Fruit fly (Drosophila melanogaster) whole organism, embryonic: ENCODE measurements around the gene CG10089.

Experiments used
- Adf1 ChIP-seq: fragments of 200-800 bp; sonication (Bioruptor generic); IDR thresholded peaks from 2 replicates; pipeline ENCODE4 v1.3.6; 2022; ENCODE audit warnings: missing biosample characterization, missing genetic modification characterization
- Bdp1 ChIP-seq: fragments of 200-800 bp; sonication (Bioruptor generic); optimal IDR thresholded peaks from 3 replicates; lab custom pipeline; 2016; ENCODE audit warnings: missing biosample characterization, missing genetic modification characterization
- CG1024 ChIP-seq: fragments of 200-800 bp; sonication (Bioruptor generic); IDR thresholded peaks from 2 replicates; pipeline ENCODE4 v1.3.6; 2022; ENCODE audit warnings: missing biosample characterization, missing genetic modification characterization
- CG10543 ChIP-seq: fragments of 200-800 bp; sonication (Bioruptor generic); optimal IDR thresholded peaks from 3 replicates; lab custom pipeline; 2017; ENCODE audit warnings: missing biosample characterization, mild to moderate bottlenecking, missing genetic modification characterization, moderate library complexity
- CG10565 ChIP-seq: fragments of 200-800 bp; sonication (Bioruptor generic); optimal IDR thresholded peaks from 3 replicates; lab custom pipeline; 2016; ENCODE audit warnings: missing biosample characterization, mild to moderate bottlenecking, missing genetic modification characterization
- CG11504 ChIP-seq: fragments of 200-800 bp; sonication (Bioruptor generic); optimal IDR thresholded peaks from 3 replicates; lab custom pipeline; 2019; ENCODE audit warnings: missing biosample characterization, mild to moderate bottlenecking, missing genetic modification characterization, moderate library complexity
- CG12104 ChIP-seq: fragments of 200-800 bp; sonication (Bioruptor generic); optimal IDR thresholded peaks from 3 replicates; lab custom pipeline; 2016; ENCODE audit warnings: missing biosample characterization, missing genetic modification characterization
- CG12659 ChIP-seq: fragments of 200-800 bp; sonication (Bioruptor generic); optimal IDR thresholded peaks from 3 replicates; lab custom pipeline; 2017; ENCODE audit warnings: mild to moderate bottlenecking, missing biosample characterization, missing genetic modification reagents, missing genetic modification characterization
- CG13624 ChIP-seq: fragments of 200-800 bp; sonication (Bioruptor generic); optimal IDR thresholded peaks from 2 replicates; lab custom pipeline; 2016; ENCODE audit warnings: missing biosample characterization, missing genetic modification characterization
- CG2116 ChIP-seq: fragments of 200-800 bp; sonication (Bioruptor generic); optimal IDR thresholded peaks from 3 replicates; lab custom pipeline; 2018; ENCODE audit warnings: missing biosample characterization, mild to moderate bottlenecking, missing genetic modification characterization
- CG30403 ChIP-seq: fragments of 200-800 bp; sonication (Bioruptor generic); optimal IDR thresholded peaks from 3 replicates; lab custom pipeline; 2016; ENCODE audit warnings: missing biosample characterization, missing genetic modification characterization
- CG4404 ChIP-seq: fragments of 200-800 bp; sonication (Bioruptor generic); IDR thresholded peaks from 2 replicates; pipeline ENCODE4 v1.3.6; 2022; ENCODE audit warnings: missing biosample characterization, missing genetic modification characterization
- CG5180 ChIP-seq: fragments of 200-800 bp; sonication (Bioruptor generic); optimal IDR thresholded peaks from 3 replicates; lab custom pipeline; 2017; ENCODE audit warnings: missing biosample characterization, missing genetic modification characterization, mild to moderate bottlenecking, moderate library complexity, missing genetic modification reagents
- CG8290 ChIP-seq, 3 experiments: fragments of 200-800 bp; sonication (Bioruptor generic); optimal IDR thresholded peaks; 2 replicates each; lab custom pipeline; 2016 to 2019; ENCODE audit warnings: missing biosample characterization in 3 of 3, missing genetic modification characterization in 3 of 3, mild to moderate bottlenecking in 2 of 3, moderate library complexity in 1 of 3
- CG9817 ChIP-seq: fragments of 200-800 bp; sonication (Bioruptor generic); optimal IDR thresholded peaks from 2 replicates; lab custom pipeline; 2018; ENCODE audit warnings: missing biosample characterization, mild to moderate bottlenecking, missing genetic modification characterization, moderate library complexity
- CG9932 ChIP-seq: fragments of 200-800 bp; sonication (Bioruptor generic); IDR thresholded peaks from 2 replicates; pipeline ENCODE4 v1.3.6; 2022; ENCODE audit warnings: missing biosample characterization, missing genetic modification characterization
- CkIIα-i1 ChIP-seq: fragments of 200-800 bp; sonication (Bioruptor generic); IDR thresholded peaks from 2 replicates; pipeline ENCODE4 v1.3.6; 2022; ENCODE audit warnings: missing biosample characterization, missing genetic modification characterization
- Dbx ChIP-seq: fragments of 200-800 bp; sonication (Bioruptor generic); IDR thresholded peaks from 3 replicates; pipeline ENCODE4 v1.3.6; 2022; ENCODE audit warnings: missing biosample characterization, missing genetic modification characterization
- ERR ChIP-seq: fragments of 200-800 bp; sonication (Bioruptor generic); optimal IDR thresholded peaks from 2 replicates; lab custom pipeline; 2016; ENCODE audit warnings: missing biosample characterization, missing genetic modification characterization
- Ets97D ChIP-seq: fragments of 200-800 bp; sonication (Bioruptor generic); optimal IDR thresholded peaks from 3 replicates; lab custom pipeline; 2016; ENCODE audit warnings: missing biosample characterization, missing genetic modification characterization
- Gug ChIP-seq: fragments of 200-800 bp; sonication (Bioruptor generic); IDR thresholded peaks from 4 replicates; pipeline ENCODE4 v1.3.6; 2022; ENCODE audit warnings: missing biosample characterization, missing genetic modification characterization
- Hr3 ChIP-seq: fragments of 200-800 bp; sonication (Bioruptor generic); optimal IDR thresholded peaks from 3 replicates; lab custom pipeline; 2016; ENCODE audit warnings: missing biosample characterization, missing genetic modification characterization
- Meics ChIP-seq: fragments of 200-800 bp; sonication (Bioruptor generic); optimal IDR thresholded peaks from 2 replicates; lab custom pipeline; 2017; ENCODE audit warnings: missing biosample characterization, mild to moderate bottlenecking, missing genetic modification characterization
- NC2β ChIP-seq: fragments of 200-800 bp; sonication (Bioruptor generic); optimal IDR thresholded peaks from 2 replicates; lab custom pipeline; 2016; ENCODE audit warnings: missing biosample characterization, missing genetic modification characterization
- Sry-β ChIP-seq: fragments of 200-800 bp; sonication (Bioruptor generic); optimal IDR thresholded peaks from 2 replicates; lab custom pipeline; 2018; ENCODE audit warnings: missing biosample characterization, mild to moderate bottlenecking, missing genetic modification characterization, moderate library complexity
- TFAM ChIP-seq: fragments of 200-800 bp; sonication (Bioruptor generic); optimal IDR thresholded peaks from 2 replicates; lab custom pipeline; 2017; ENCODE audit warnings: missing biosample characterization, missing genetic modification characterization, inconsistent platforms
- Taf1 ChIP-seq: fragments of 200-800 bp; sonication (Bioruptor generic); IDR thresholded peaks from 2 replicates; pipeline ENCODE4 v1.3.6; 2022; ENCODE audit warnings: missing biosample characterization, missing genetic modification characterization
- al ChIP-seq: fragments of 200-800 bp; sonication (Bioruptor generic); IDR thresholded peaks from 2 replicates; pipeline ENCODE4 v1.3.6; 2022; ENCODE audit warnings: missing biosample characterization, missing genetic modification characterization
- cato ChIP-seq: fragments of 200-800 bp; sonication (Bioruptor generic); optimal IDR thresholded peaks from 2 replicates; lab custom pipeline; 2016; ENCODE audit warnings: missing biosample characterization, missing genetic modification characterization, borderline replicate concordance
- danr ChIP-seq: fragments of 200-800 bp; sonication (Bioruptor generic); IDR thresholded peaks from 2 replicates; pipeline ENCODE4 v1.3.6; 2022; ENCODE audit warnings: missing biosample characterization, missing genetic modification characterization
- ftz-f1 ChIP-seq: fragments of 200-800 bp; sonication (Bioruptor generic); optimal IDR thresholded peaks from 2 replicates; lab custom pipeline; 2016; ENCODE audit warnings: missing biosample characterization, missing genetic modification characterization
- gem ChIP-seq: fragments of 200-800 bp; sonication (Bioruptor generic); optimal IDR thresholded peaks from 2 replicates; lab custom pipeline; 2019; ENCODE audit warnings: missing biosample characterization, mild to moderate bottlenecking, missing genetic modification characterization, moderate library complexity
- grau ChIP-seq: fragments of 200-800 bp; optimal IDR thresholded peaks from 3 replicates; lab custom pipeline; 2019; ENCODE audit warnings: missing biosample characterization, mild to moderate bottlenecking, missing genetic modification characterization, moderate library complexity
- inv ChIP-seq: fragments of 200-800 bp; sonication (Bioruptor generic); IDR thresholded peaks from 2 replicates; pipeline ENCODE4 v1.3.6; 2022; ENCODE audit warnings: missing biosample characterization, missing genetic modification characterization; ENCODE audit not compliant: partially characterized antibody
- ken ChIP-seq: fragments of 200-800 bp; sonication (Bioruptor generic); IDR thresholded peaks from 3 replicates; pipeline ENCODE4 v1.3.6; 2022; ENCODE audit warnings: missing biosample characterization, missing genetic modification characterization
- mam ChIP-seq: fragments of 200-800 bp; sonication (Bioruptor generic); optimal IDR thresholded peaks from 3 replicates; lab custom pipeline; 2016; ENCODE audit warnings: missing biosample characterization, missing genetic modification characterization
- mld ChIP-seq: fragments of 200-800 bp; sonication (Bioruptor generic); IDR thresholded peaks from 3 replicates; pipeline ENCODE4 v1.3.6; 2022; ENCODE audit warnings: missing biosample characterization, missing genetic modification characterization; ENCODE audit not compliant: partially characterized antibody
- nerfin-2 ChIP-seq: fragments of 200-800 bp; sonication (Bioruptor generic); IDR thresholded peaks from 2 replicates; pipeline ENCODE4 v1.3.6; 2022; ENCODE audit warnings: missing biosample characterization, missing genetic modification characterization; ENCODE audit not compliant: partially characterized antibody
- odd ChIP-seq: fragments of 200-800 bp; sonication (Bioruptor generic); optimal IDR thresholded peaks from 2 replicates; lab custom pipeline; 2017; ENCODE audit warnings: missing biosample characterization, mild to moderate bottlenecking, missing genetic modification characterization
- peb ChIP-seq: fragments of 200-800 bp; sonication (Bioruptor generic); IDR thresholded peaks from 2 replicates; pipeline ENCODE4 v1.3.6; 2022; ENCODE audit warnings: missing biosample characterization, missing genetic modification characterization
- phol ChIP-seq: fragments of 200-800 bp; sonication (Bioruptor generic); optimal IDR thresholded peaks from 3 replicates; lab custom pipeline; 2018; ENCODE audit warnings: missing biosample characterization, mild to moderate bottlenecking, missing genetic modification characterization, moderate library complexity
- pita ChIP-seq: fragments of 200-800 bp; sonication (Bioruptor generic); optimal IDR thresholded peaks from 2 replicates; lab custom pipeline; 2017; ENCODE audit warnings: missing biosample characterization, mild to moderate bottlenecking, missing genetic modification characterization
- rib ChIP-seq: fragments of 200-800 bp; sonication (Bioruptor generic); IDR thresholded peaks from 2 replicates; pipeline ENCODE4 v1.3.6; 2022; ENCODE audit warnings: missing biosample characterization, missing genetic modification characterization
- sna ChIP-seq: fragments of 200-800 bp; sonication (Bioruptor generic); IDR thresholded peaks from 2 replicates; pipeline ENCODE4 v1.3.6; 2022; ENCODE audit warnings: missing biosample characterization, missing genetic modification characterization; ENCODE audit not compliant: partially characterized antibody
- ssp ChIP-seq: fragments of 200-800 bp; sonication (Bioruptor generic); IDR thresholded peaks from 2 replicates; pipeline ENCODE4 v1.3.6; 2022; ENCODE audit warnings: missing biosample characterization, missing genetic modification characterization
- tap ChIP-seq: fragments of 200-800 bp; optimal IDR thresholded peaks from 3 replicates; lab custom pipeline; 2019; ENCODE audit warnings: missing biosample characterization, mild to moderate bottlenecking, missing genetic modification characterization, moderate library complexity
- trh ChIP-seq: fragments of 200-800 bp; sonication (Bioruptor generic); optimal IDR thresholded peaks from 2 replicates; lab custom pipeline; 2016; ENCODE audit warnings: missing biosample characterization, missing genetic modification characterization
- twi ChIP-seq: fragments of 200-800 bp; optimal IDR thresholded peaks from 2 replicates; lab custom pipeline; 2019; ENCODE audit warnings: missing biosample characterization, mild to moderate bottlenecking, missing genetic modification characterization, moderate library complexity

The CG10089 gene

DNA sequence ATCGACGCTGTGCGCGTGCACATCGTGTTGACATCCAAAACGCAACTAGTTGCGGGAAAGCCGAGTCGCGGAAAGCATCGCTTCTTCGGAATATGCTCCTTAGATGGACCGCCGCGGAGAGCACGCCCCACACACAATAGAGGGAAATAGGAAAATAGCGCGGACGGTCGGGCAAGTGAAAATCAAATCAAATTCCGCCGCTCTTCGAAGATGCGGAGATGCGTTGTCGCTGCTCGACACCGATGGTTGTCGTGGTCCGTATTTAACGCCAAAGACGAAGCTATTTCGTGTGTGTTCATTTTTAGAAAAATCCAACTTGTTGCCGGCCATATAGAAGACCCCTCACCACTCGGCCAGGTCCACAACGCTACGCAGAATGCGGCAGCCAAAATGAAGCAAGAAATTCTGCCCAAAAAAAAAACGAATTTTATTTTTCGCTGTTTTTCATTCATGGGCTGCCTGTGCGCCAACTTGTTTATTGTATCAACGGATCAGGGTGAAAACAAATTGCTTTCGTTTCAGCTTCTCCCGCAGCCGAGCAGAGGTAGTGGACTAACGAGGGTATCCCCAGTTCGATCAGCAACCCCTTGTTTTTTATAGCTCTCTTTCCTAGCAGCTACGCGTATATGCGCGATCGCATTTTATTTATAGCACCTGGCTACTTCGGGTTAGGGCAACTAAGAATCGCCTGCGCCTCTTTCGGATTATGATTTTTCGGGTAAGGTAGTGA is 45.1 kb upstream of the CG10089 start, which contains the start of gene CG10710 (continued):
- TF ChIP-seq trh (no peak), CG9932 (peak; percentile 45; the same call in 1 of the 2 replicates), CG30403 (GFP tag; lab: Kevin White, UChicago) (no peak), CG4404 (GFP tag; lab: Robert Waterston, UW) (no peak), al (GFP tag; lab: Robert Waterston, UW) (no peak), nerfin-2 (no peak), Bdp1 (GFP tag; lab: Kevin White, UChicago) (no peak), peb (GFP tag; lab: Robert Waterston, UW) (no peak), tap (tag; lab: Kevin White, UChicago) (no peak), Hr3 (GFP tag; lab: Kevin White, UChicago) (no peak), pita (GFP tag; lab: Kevin White, UChicago) (no peak)

DNA sequence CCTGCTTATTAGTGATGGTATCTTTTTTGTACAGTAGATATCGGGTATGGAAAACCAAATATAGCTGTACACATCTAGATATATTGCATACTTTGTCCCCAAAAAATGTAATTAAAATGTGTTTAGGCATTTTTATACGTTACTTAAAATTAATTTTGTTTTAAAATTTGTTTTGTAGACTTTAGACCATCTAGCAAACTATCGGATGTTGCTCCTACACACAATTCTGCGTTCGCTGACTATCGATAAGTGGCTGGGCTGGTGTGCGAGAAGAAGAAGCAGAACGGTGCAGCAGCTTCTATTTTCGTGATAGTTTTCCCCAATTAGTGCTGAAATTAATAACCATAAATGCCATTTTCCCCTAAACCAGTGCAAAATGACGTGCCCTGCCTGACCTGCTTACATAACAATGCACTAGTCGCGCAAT is 38.5 kb upstream of the CG10089 start, which contains the start of the genes Vps36 and Liprin-beta:
TSS of gene Vps36 (minus strand) at position 1 of the 427 bp plus-strand sequence.
TSS of gene Liprin-beta (plus strand) at position 143 of the 427 bp plus-strand sequence.
- TF ChIP-seq cato (GFP tag; lab: Kevin White, UChicago): peak; percentile 72
- no peak for TF ChIP-seq odd (GFP tag; lab: Kevin White, UChicago)
- TF ChIP-seq rib: peak; percentile 54
- TF ChIP-seq ftz-f1: peak; percentile 34
- peak; percentile 75; the same call in 1 of the 2 replicates for TF ChIP-seq Taf1 (GFP tag; lab: Robert Waterston, UW)
- TF ChIP-seq CG13624 (GFP tag; lab: Kevin White, UChicago): peak; percentile 93
- peak; percentile 70 for TF ChIP-seq Adf1 (GFP tag; lab: Robert Waterston, UW)
- TF ChIP-seq CG10565 (GFP tag; lab: Kevin White, UChicago): no peak
- peak; percentile 83 for TF ChIP-seq NC2β (GFP tag; lab: Kevin White, UChicago)
- peak; percentile 93 for TF ChIP-seq Dbx
- TF ChIP-seq Meics (GFP tag; lab: Kevin White, UChicago): peak; percentile 75
- no peak for TF ChIP-seq Sry-β (GFP tag; lab: Kevin White, UChicago)
- no peak for TF ChIP-seq CG10543 (GFP tag; lab: Kevin White, UChicago)
- TF ChIP-seq CG8290 (GFP tag; optimal IDR thresholded peaks at IDR 0.05; lab: Kevin White, UChicago): no peak
- TF ChIP-seq CG8290 (tag; optimal IDR thresholded peaks at IDR 0.05; lab: Kevin White, UChicago): peak in 1 of 2 experiments; percentile 22
- TF ChIP-seq CkIIα-i1 (GFP tag; lab: Robert Waterston, UW): no peak
- peak; percentile 72; the same call in 1 of the 3 replicates for TF ChIP-seq mld (GFP tag; lab: Robert Waterston, UW)
- TF ChIP-seq phol (tag; lab: Kevin White, UChicago): peak; percentile 89
- TF ChIP-seq ken (GFP tag; lab: Robert Waterston, UW): peak; percentile 90
- peak; percentile 93 for TF ChIP-seq CG9817 (tag; lab: Kevin White, UChicago)
- peak; percentile 61 for TF ChIP-seq CG12104 (GFP tag; lab: Kevin White, UChicago)
- peak; percentile 76 for TF ChIP-seq ERR (GFP tag; lab: Kevin White, UChicago)
- no peak for TF ChIP-seq CG5180 (GFP tag; lab: Kevin White, UChicago)
- TF ChIP-seq CG2116 (GFP tag; lab: Kevin White, UChicago): peak; percentile 93
- no peak for TF ChIP-seq twi (tag; lab: Kevin White, UChicago)
- TF ChIP-seq danr (GFP tag; lab: Robert Waterston, UW): peak; percentile 76
- no peak for TF ChIP-seq gem (tag; lab: Kevin White, UChicago)
- TF ChIP-seq CG11504 (tag; lab: Kevin White, UChicago): no peak
- peak; percentile 85 for TF ChIP-seq ssp (GFP tag; lab: Robert Waterston, UW)
- peak; percentile 76 for TF ChIP-seq CG1024 (GFP tag; lab: Robert Waterston, UW)
- peak; percentile 99 for TF ChIP-seq grau (tag; lab: Kevin White, UChicago)
- peak; percentile 92 for TF ChIP-seq CG12659 (GFP tag; lab: Kevin White, UChicago)
- TF ChIP-seq Gug (GFP tag; lab: Robert Waterston, UW): peak; percentile 93
- TF ChIP-seq TFAM (GFP tag; lab: Kevin White, UChicago): peak; percentile 4
- peak; percentile 99 for TF ChIP-seq sna (GFP tag; lab: Robert Waterston, UW)
- TF ChIP-seq mam (GFP tag; lab: Kevin White, UChicago): peak; percentile 97
- TF ChIP-seq inv (GFP tag; lab: Robert Waterston, UW): peak; percentile 97
- TF ChIP-seq Ets97D (GFP tag; lab: Kevin White, UChicago): peak; percentile 87
